Fruit fly (Drosophila melanogaster) whole organism, pupa: Measurements from ENCODE around the gene RpL10.

Experiments
- CG10348 ChIP-seq: fragments of 200-800 bp; sonication (Bioruptor generic); IDR thresholded peaks from 2 replicates; pipeline ENCODE4 v1.3.6; 2022; ENCODE audit warnings: missing biosample characterization, missing genetic modification characterization
- CG12605 ChIP-seq: fragments of 200-800 bp; sonication (Bioruptor generic); IDR thresholded peaks from 2 replicates; pipeline ENCODE4 v1.3.6; 2022; ENCODE audit warnings: missing biosample characterization, missing genetic modification characterization
- CG34367 ChIP-seq: fragments of 200-800 bp; sonication (Bioruptor generic); optimal IDR thresholded peaks from 2 replicates; lab custom pipeline; 2018; ENCODE audit warnings: missing biosample characterization, mild to moderate bottlenecking, missing genetic modification characterization
- CG8301 ChIP-seq: fragments of 200-800 bp; sonication (Bioruptor generic); optimal IDR thresholded peaks from 2 replicates; lab custom pipeline; 2018; ENCODE audit warnings: missing biosample characterization, mild to moderate bottlenecking, missing genetic modification characterization
- Pif1B ChIP-seq: fragments of 200-800 bp; sonication (Bioruptor generic); optimal IDR thresholded peaks from 3 replicates; lab custom pipeline; 2016; ENCODE audit warnings: missing biosample characterization, missing genetic modification characterization
- fd96Ca ChIP-seq: fragments of 200-800 bp; sonication (Bioruptor generic); IDR thresholded peaks from 3 replicates; pipeline ENCODE4 v1.3.6; 2022; ENCODE audit warnings: missing biosample characterization, missing genetic modification characterization
- gl ChIP-seq: fragments of 200-800 bp; sonication (Bioruptor generic); optimal IDR thresholded peaks from 2 replicates; lab custom pipeline; 2018; ENCODE audit warnings: missing biosample characterization, mild to moderate bottlenecking, missing genetic modification characterization

dm6 chr3L:23088927-23089326 is 6.3 kb downstream of the RpL10 start:
- TF ChIP-seq CG10348 (GFP tag; lab: Robert Waterston, UW): no peak
- no peak for TF ChIP-seq gl (tag; lab: Kevin White, UChicago)
- no peak for TF ChIP-seq CG34367 (tag; lab: Kevin White, UChicago)
- TF ChIP-seq Pif1B (GFP tag; lab: Kevin White, UChicago): no peak
- TF ChIP-seq CG8301 (tag; lab: Kevin White, UChicago): no peak
- no peak for TF ChIP-seq CG12605 (GFP tag; lab: Robert Waterston, UW)
- no peak for TF ChIP-seq fd96Ca
